Worm (Caenorhabditis elegans) whole organism, L2 larva: ENCODE results near the gene spp-14.

Source experiments
- C34F6.9 ChIP-seq: fragments of 150-350 bp; optimal IDR thresholded peaks from 2 replicates; lab custom pipeline; 2014; ENCODE audit warnings: missing biosample characterization, missing genetic modification characterization
- F13H6.1 ChIP-seq: sonication (generic microtip); optimal IDR thresholded peaks from 2 replicates; lab custom pipeline; 2016; ENCODE audit warnings: missing genetic modification characterization, missing compliant biosample characterization
- R02D3.7 ChIP-seq: fragments of 150-350 bp; optimal IDR thresholded peaks from 2 replicates; lab custom pipeline; 2014; ENCODE audit warnings: missing biosample characterization, missing genetic modification characterization
- Y55F3AM.14 ChIP-seq: fragments of 200-800 bp; sonication (Bioruptor generic); optimal IDR thresholded peaks from 2 replicates; lab custom pipeline; 2018; ENCODE audit warnings: mild to moderate bottlenecking, missing genetic modification characterization, missing compliant biosample characterization
- ZK546.5 ChIP-seq: sonication (generic microtip); optimal IDR thresholded peaks from 2 replicates; lab custom pipeline; 2017; ENCODE audit warnings: missing biosample characterization, missing genetic modification characterization
- alr-1 ChIP-seq: fragments of 150-350 bp; optimal IDR thresholded peaks from 2 replicates; lab custom pipeline; 2014; ENCODE audit warnings: missing biosample characterization, missing genetic modification characterization
- aly-2 ChIP-seq: fragments of 150-350 bp; optimal IDR thresholded peaks from 2 replicates; lab custom pipeline; 2014; ENCODE audit warnings: missing biosample characterization, missing genetic modification characterization
- ama-1 ChIP-seq: fragments of 150-350 bp; optimal IDR thresholded peaks from 2 replicates; lab custom pipeline; 2018; ENCODE audit warnings: inconsistent platforms
- blmp-1 ChIP-seq: sonication (generic microtip); optimal IDR thresholded peaks from 2 replicates; lab custom pipeline; 2017; ENCODE audit warnings: missing genetic modification characterization, mild to moderate bottlenecking, missing compliant biosample characterization, antibody characterized with exemption, moderate library complexity; ENCODE audit not compliant: insufficient read depth
- ceh-82 ChIP-seq: fragments of 150-350 bp; optimal IDR thresholded peaks from 2 replicates; lab custom pipeline; 2014; ENCODE audit warnings: missing biosample characterization, missing genetic modification characterization
- crh-2 ChIP-seq: sonication (generic microtip); optimal IDR thresholded peaks from 2 replicates; lab custom pipeline; 2017; ENCODE audit warnings: missing biosample characterization, missing genetic modification characterization
- dmd-4 ChIP-seq: sonication (generic microtip); optimal IDR thresholded peaks from 2 replicates; lab custom pipeline; 2017; ENCODE audit warnings: missing biosample characterization, missing genetic modification characterization
- egl-27 ChIP-seq: sonication (generic microtip); optimal IDR thresholded peaks from 3 replicates; lab custom pipeline; 2017; ENCODE audit warnings: missing biosample characterization, missing genetic modification reagents, missing genetic modification characterization
- elt-1 ChIP-seq: fragments of 150-350 bp; optimal IDR thresholded peaks from 2 replicates; lab custom pipeline; 2014; ENCODE audit warnings: missing biosample characterization, missing genetic modification characterization
- elt-3 ChIP-seq: sonication (generic microtip); optimal IDR thresholded peaks from 2 replicates; lab custom pipeline; 2017; ENCODE audit warnings: missing biosample characterization, missing genetic modification characterization
- fos-1 ChIP-seq: fragments of 150-350 bp; optimal IDR thresholded peaks from 2 replicates; lab custom pipeline; 2014; ENCODE audit warnings: missing biosample characterization, missing genetic modification characterization
- gmeb-1 ChIP-seq: fragments of 150-350 bp; optimal IDR thresholded peaks from 2 replicates; lab custom pipeline; 2014; ENCODE audit warnings: missing biosample characterization, missing genetic modification characterization
- lin-11 ChIP-seq: fragments of 150-350 bp; sonication (generic microtip); optimal IDR thresholded peaks from 2 replicates; lab custom pipeline; 2014; ENCODE audit warnings: missing biosample characterization, missing genetic modification characterization, inconsistent platforms, mixed read lengths
- lin-13 ChIP-seq: fragments of 150-350 bp; optimal IDR thresholded peaks from 2 replicates; lab custom pipeline; 2014; ENCODE audit warnings: missing biosample characterization, missing genetic modification reagents, missing genetic modification characterization
- lin-39 ChIP-seq: fragments of 150-350 bp; optimal IDR thresholded peaks from 2 replicates; lab custom pipeline; 2014; ENCODE audit warnings: missing biosample characterization, missing genetic modification reagents, missing genetic modification characterization
- lsy-2 ChIP-seq, 2 experiments: fragments of 150-350 bp in 1 of 2; sonication (generic microtip) in 1 of 2; optimal IDR thresholded peaks; 2 replicates each; lab custom pipeline; 2014 to 2017; ENCODE audit warnings: missing biosample characterization in 2 of 2, missing genetic modification characterization in 2 of 2
- mab-5 ChIP-seq: fragments of 150-350 bp; optimal IDR thresholded peaks from 2 replicates; lab custom pipeline; 2014; ENCODE audit warnings: missing biosample characterization, missing genetic modification characterization
- mbf-1 ChIP-seq: sonication (generic microtip); optimal IDR thresholded peaks from 2 replicates; lab custom pipeline; 2017; ENCODE audit warnings: missing biosample characterization, missing genetic modification characterization
- mdl-1 ChIP-seq, 2 experiments: fragments of 150-350 bp in 1 of 2; sonication (generic microtip) in 1 of 2; optimal IDR thresholded peaks; 2 replicates each; lab custom pipeline; 2017; ENCODE audit warnings: missing biosample characterization in 2 of 2, missing genetic modification characterization in 2 of 2
- nhr-10 ChIP-seq: sonication (generic microtip); optimal IDR thresholded peaks from 2 replicates; lab custom pipeline; 2017; ENCODE audit warnings: missing biosample characterization, missing genetic modification characterization
- nhr-11 ChIP-seq: fragments of 150-350 bp; optimal IDR thresholded peaks from 2 replicates; lab custom pipeline; 2014; ENCODE audit warnings: missing biosample characterization, missing genetic modification characterization
- nhr-12 ChIP-seq: fragments of 150-350 bp; optimal IDR thresholded peaks from 2 replicates; lab custom pipeline; 2014; ENCODE audit warnings: missing biosample characterization, missing genetic modification characterization
- nhr-129 ChIP-seq: fragments of 150-350 bp; optimal IDR thresholded peaks from 2 replicates; lab custom pipeline; 2014; ENCODE audit warnings: missing biosample characterization, missing genetic modification characterization
- nhr-21 ChIP-seq: fragments of 150-350 bp; optimal IDR thresholded peaks from 2 replicates; lab custom pipeline; 2014; ENCODE audit warnings: missing biosample characterization, missing genetic modification characterization
- nhr-23 ChIP-seq: fragments of 150-350 bp; optimal IDR thresholded peaks from 2 replicates; lab custom pipeline; 2014; ENCODE audit warnings: missing biosample characterization, missing genetic modification reagents, missing genetic modification characterization
- nhr-237 ChIP-seq: fragments of 150-350 bp; optimal IDR thresholded peaks from 2 replicates; lab custom pipeline; 2014; ENCODE audit warnings: missing biosample characterization, missing genetic modification characterization
- nhr-25 ChIP-seq: fragments of 150-350 bp; sonication (generic microtip); optimal IDR thresholded peaks from 3 replicates; lab custom pipeline; 2014; ENCODE audit warnings: missing biosample characterization, missing genetic modification characterization
- nhr-77 ChIP-seq: fragments of 150-350 bp; optimal IDR thresholded peaks from 2 replicates; lab custom pipeline; 2014; ENCODE audit warnings: missing biosample characterization, missing genetic modification characterization
- skn-1 ChIP-seq: sonication (generic microtip); optimal IDR thresholded peaks from 2 replicates; lab custom pipeline; 2017; ENCODE audit warnings: missing biosample characterization, missing genetic modification characterization
- sma-3 ChIP-seq: sonication (generic microtip); optimal IDR thresholded peaks from 2 replicates; lab custom pipeline; 2016; ENCODE audit warnings: missing genetic modification reagents, missing genetic modification characterization, missing compliant biosample characterization
- sma-9 ChIP-seq, 2 experiments: fragments of 150-350 bp in 1 of 2; sonication (generic microtip) in 1 of 2; optimal IDR thresholded peaks; 2 replicates each; lab custom pipeline; 2014 to 2016; ENCODE audit warnings: missing genetic modification characterization in 2 of 2, mild to moderate bottlenecking in 1 of 2, missing biosample characterization in 1 of 2, missing compliant biosample characterization in 1 of 2, missing genetic modification reagents in 1 of 2, moderate library complexity in 1 of 2
- snpc-4 ChIP-seq: fragments of 150-350 bp; optimal IDR thresholded peaks from 2 replicates; lab custom pipeline; 2014; ENCODE audit warnings: missing biosample characterization, missing genetic modification characterization
- unc-39 ChIP-seq: fragments of 150-350 bp; optimal IDR thresholded peaks from 2 replicates; lab custom pipeline; 2014; ENCODE audit warnings: missing biosample characterization, missing genetic modification characterization
- unc-55 ChIP-seq: fragments of 150-350 bp; sonication (generic microtip); optimal IDR thresholded peaks from 3 replicates; lab custom pipeline; 2014; ENCODE audit warnings: missing biosample characterization, missing genetic modification reagents, missing genetic modification characterization
- unc-62 ChIP-seq: fragments of 150-350 bp; optimal IDR thresholded peaks from 2 replicates; lab custom pipeline; 2014; ENCODE audit warnings: missing biosample characterization, missing genetic modification reagents, missing genetic modification characterization
- zag-1 ChIP-seq: fragments of 150-350 bp; optimal IDR thresholded peaks from 2 replicates; lab custom pipeline; 2014; ENCODE audit warnings: missing biosample characterization, missing genetic modification characterization
- ztf-1 ChIP-seq: fragments of 200-800 bp; sonication (Bioruptor generic); conservative IDR thresholded peaks from 2 replicates; pipeline ENCODE4 v1.3.6; 2022; ENCODE audit warnings: missing genetic modification characterization, missing compliant biosample characterization
- ztf-11 ChIP-seq: sonication (generic microtip); optimal IDR thresholded peaks from 2 replicates; lab custom pipeline; 2017; ENCODE audit warnings: missing biosample characterization, missing genetic modification characterization
- ztf-4 ChIP-seq: fragments of 150-350 bp; optimal IDR thresholded peaks from 2 replicates; lab custom pipeline; 2014; ENCODE audit warnings: missing biosample characterization, missing genetic modification characterization

The spp-14 gene

DNA sequence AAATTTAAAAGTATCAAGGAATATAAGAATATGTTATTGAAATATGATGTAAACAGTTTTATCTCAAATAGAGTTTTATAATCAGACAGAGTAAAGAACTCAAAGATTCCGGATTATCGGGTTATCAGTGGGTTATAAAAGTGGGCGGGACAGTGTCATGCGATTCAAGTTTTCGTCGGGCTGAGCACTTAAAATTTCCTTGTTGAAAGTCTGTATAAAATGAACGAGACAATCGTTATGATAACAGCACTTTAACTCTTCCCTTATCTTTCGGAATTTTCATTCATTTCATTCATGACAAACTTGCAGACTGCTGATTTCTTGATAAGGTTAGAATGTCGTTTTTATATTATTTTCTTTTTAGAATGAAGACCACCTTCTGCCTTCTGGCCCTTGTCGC lies at the start of gene spp-14:
spp-14 (plus strand) TSS at position 365 of the 400 bp plus-strand sequence.
- TF ChIP-seq unc-39: no peak
- no peak for TF ChIP-seq nhr-10 (tag; lab: Kevin White, UChicago)
- TF ChIP-seq crh-2 (tag; lab: Kevin White, UChicago): peak; percentile 35
- TF ChIP-seq fos-1 (tag; lab: Kevin White, UChicago): peak; percentile 78
- TF ChIP-seq lin-13 (GFP tag; lab: Kevin White, UChicago): no peak
- TF ChIP-seq sma-9 (GFP tag; optimal IDR thresholded peaks at IDR 0.05; lab: Kevin White, UChicago): peak; percentile 76
- no peak for TF ChIP-seq sma-9 (tag; optimal IDR thresholded peaks at IDR 0.05; lab: Kevin White, UChicago)
- peak; percentile 49 for TF ChIP-seq gmeb-1 (tag; lab: Kevin White, UChicago)
- TF ChIP-seq egl-27: no peak
- TF ChIP-seq F13H6.1 (tag; lab: Kevin White, UChicago): peak; percentile 58
- TF ChIP-seq dmd-4 (tag; lab: Kevin White, UChicago): no peak
- TF ChIP-seq sma-3 (GFP tag; lab: Kevin White, UChicago): peak; percentile 54

DNA sequence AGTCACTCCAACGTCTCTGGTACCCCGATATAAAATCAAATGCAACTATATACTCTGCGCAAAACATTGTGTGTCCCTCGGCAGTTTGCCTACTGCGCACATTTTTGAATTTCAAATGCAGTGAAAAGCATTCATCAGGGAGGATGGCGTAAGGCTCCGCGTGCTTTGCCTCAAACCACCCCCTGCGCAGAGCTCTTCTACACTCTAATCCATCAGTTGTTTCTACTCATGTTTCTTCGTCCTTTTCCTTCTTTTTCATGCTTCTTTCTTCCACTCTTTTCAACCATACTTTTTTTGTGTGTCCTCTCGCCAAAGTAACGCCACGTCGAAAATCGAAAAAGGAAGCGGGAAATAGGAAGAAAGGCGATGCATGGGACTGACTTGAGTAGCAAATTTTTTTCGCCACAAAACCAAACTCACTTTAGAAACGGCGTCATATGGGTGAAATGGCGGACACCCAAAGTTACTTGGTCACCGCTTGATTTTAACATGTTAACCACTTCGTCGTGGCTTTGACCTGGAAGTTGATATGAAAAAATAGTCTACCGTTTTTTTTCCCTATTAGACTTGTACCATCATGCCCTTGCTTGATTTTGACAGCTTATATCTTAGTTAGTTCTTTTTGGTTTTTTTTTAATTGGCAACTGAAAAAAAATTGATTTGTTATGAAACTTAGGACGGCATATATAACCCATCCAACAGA lies 47.2 kb upstream of the spp-14 start:
- TF ChIP-seq egl-27: no peak
- peak; percentile 21 for TF ChIP-seq zag-1 (tag; lab: Kevin White, UChicago)
- TF ChIP-seq lin-39 (tag; lab: Kevin White, UChicago): no peak
- TF ChIP-seq nhr-129 (tag; lab: Kevin White, UChicago): no peak
- TF ChIP-seq aly-2 (tag; lab: Kevin White, UChicago): no peak
- TF ChIP-seq mab-5 (tag; lab: Kevin White, UChicago): no peak
- peak; percentile 20 for TF ChIP-seq alr-1 (tag; lab: Kevin White, UChicago)
- TF ChIP-seq mdl-1 (tag; optimal IDR thresholded peaks at IDR 0.05; lab: Kevin White, UChicago): peak in 1 of 2 experiments; percentile 17
- TF ChIP-seq sma-3 (GFP tag; lab: Kevin White, UChicago): no peak
- no peak for TF ChIP-seq R02D3.7 (tag; lab: Kevin White, UChicago)
- TF ChIP-seq nhr-11: no peak
- TF ChIP-seq fos-1 (tag; lab: Kevin White, UChicago): no peak
- no peak for TF ChIP-seq nhr-10 (tag; lab: Kevin White, UChicago)
- no peak for TF ChIP-seq ceh-82
- peak; percentile 84 for TF ChIP-seq unc-55 (GFP tag; lab: Kevin White, UChicago)
- no peak for TF ChIP-seq ZK546.5 (tag; lab: Kevin White, UChicago)
- TF ChIP-seq ztf-4 (tag; lab: Kevin White, UChicago): no peak
- TF ChIP-seq gmeb-1 (tag; lab: Kevin White, UChicago): no peak
- TF ChIP-seq ama-1 (lab: Kevin White, UChicago): no peak
- no peak for TF ChIP-seq lin-11 (tag; lab: Kevin White, UChicago)
- peak; percentile 21 for TF ChIP-seq C34F6.9 (tag; lab: Kevin White, UChicago)
- TF ChIP-seq crh-2 (tag; lab: Kevin White, UChicago): peak; percentile 44
- TF ChIP-seq nhr-23 (tag; lab: Kevin White, UChicago): no peak
- peak in 1 of 2 experiments; percentile 11 for TF ChIP-seq lsy-2 (tag; optimal IDR thresholded peaks at IDR 0.05; lab: Kevin White, UChicago)
- TF ChIP-seq lin-13 (GFP tag; lab: Kevin White, UChicago): no peak
- no peak for TF ChIP-seq unc-62
- TF ChIP-seq elt-3 (tag; lab: Kevin White, UChicago): no peak
- no peak for TF ChIP-seq mbf-1
- TF ChIP-seq elt-1: no peak

DNA sequence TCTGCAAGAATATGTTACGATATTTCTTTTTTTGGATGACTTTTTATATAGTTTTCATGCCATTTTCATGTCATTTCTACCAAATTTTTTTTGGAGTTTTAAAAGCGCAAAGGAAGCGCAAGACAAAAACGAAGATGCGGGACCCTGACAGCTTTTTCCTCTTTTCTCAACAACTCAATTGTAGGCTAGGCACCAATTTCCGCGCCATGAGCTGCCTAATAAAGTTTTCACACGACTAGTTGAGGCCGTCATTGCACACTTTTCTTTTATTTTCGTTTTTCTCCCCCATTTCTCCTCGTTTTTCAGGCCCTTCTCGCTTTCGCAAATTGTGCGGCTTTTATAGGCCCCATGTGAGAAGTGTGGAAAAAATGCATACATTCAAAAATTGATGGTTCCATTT lies 45.9 kb upstream of the spp-14 start:
- TF ChIP-seq fos-1 (tag; lab: Kevin White, UChicago): no peak
- TF ChIP-seq ztf-11: no peak
- no peak for TF ChIP-seq skn-1
- TF ChIP-seq nhr-25: no peak
- no peak for TF ChIP-seq lin-39 (tag; lab: Kevin White, UChicago)
- TF ChIP-seq nhr-12: no peak
- no peak for TF ChIP-seq ztf-1 (GFP tag; lab: Robert Waterston, UW)
- TF ChIP-seq sma-9 (GFP tag; optimal IDR thresholded peaks at IDR 0.05; lab: Kevin White, UChicago): no peak
- TF ChIP-seq sma-9 (tag; optimal IDR thresholded peaks at IDR 0.05; lab: Kevin White, UChicago): no peak
- no peak for TF ChIP-seq snpc-4 (tag; lab: Kevin White, UChicago)
- TF ChIP-seq Y55F3AM.14 (GFP tag; lab: Kevin White, UChicago): no peak
- TF ChIP-seq dmd-4 (tag; lab: Kevin White, UChicago): no peak
- no peak for TF ChIP-seq mbf-1
- no peak for TF ChIP-seq nhr-21 (tag; lab: Kevin White, UChicago)
- no peak for TF ChIP-seq nhr-10 (tag; lab: Kevin White, UChicago)
- TF ChIP-seq blmp-1 (tag; lab: Kevin White, UChicago): no peak
- no peak for TF ChIP-seq egl-27
- no peak for TF ChIP-seq unc-55 (GFP tag; lab: Kevin White, UChicago)
- no peak for TF ChIP-seq lin-11 (tag; lab: Kevin White, UChicago)
- TF ChIP-seq nhr-237 (tag; lab: Kevin White, UChicago): no peak
- no peak for TF ChIP-seq nhr-77 (tag; lab: Kevin White, UChicago)
- TF ChIP-seq, all 48 proteins: peak for 0
